Fruit fly (Drosophila melanogaster) whole organism, embryonic: ENCODE results near the gene HP5.

Experiments used
- Aef1 ChIP-seq: fragments of 200-800 bp; sonication (Bioruptor generic); IDR thresholded peaks from 3 replicates; pipeline ENCODE4 v1.3.6; 2022; ENCODE audit warnings: missing biosample characterization, missing genetic modification characterization
- Antp ChIP-seq: fragments of 200-800 bp; sonication (Bioruptor generic); optimal IDR thresholded peaks from 3 replicates; lab custom pipeline; 2016; ENCODE audit warnings: missing biosample characterization, missing genetic modification characterization
- CG10321 ChIP-seq: fragments of 200-800 bp; sonication (Bioruptor generic); IDR thresholded peaks from 2 replicates; pipeline ENCODE4 v1.3.6; 2022; ENCODE audit warnings: missing biosample characterization, missing genetic modification characterization
- CG11456 ChIP-seq: fragments of 200-800 bp; sonication (Bioruptor generic); IDR thresholded peaks from 3 replicates; pipeline ENCODE4 v1.3.6; 2022; ENCODE audit warnings: missing biosample characterization, missing genetic modification characterization
- CG11723 ChIP-seq: fragments of 200-800 bp; sonication (Bioruptor generic); optimal IDR thresholded peaks from 2 replicates; lab custom pipeline; 2017; ENCODE audit warnings: missing biosample characterization, mild to moderate bottlenecking, missing genetic modification characterization
- CG13775 ChIP-seq: fragments of 200-800 bp; sonication (Bioruptor generic); optimal IDR thresholded peaks from 3 replicates; lab custom pipeline; 2017; ENCODE audit warnings: missing biosample characterization, mild to moderate bottlenecking, missing genetic modification characterization
- CG13894 ChIP-seq: fragments of 200-800 bp; sonication (Bioruptor generic); optimal IDR thresholded peaks from 3 replicates; lab custom pipeline; 2018; ENCODE audit warnings: missing biosample characterization, mild to moderate bottlenecking, missing genetic modification characterization, moderate library complexity
- CG14667 ChIP-seq: fragments of 200-800 bp; sonication (Bioruptor generic); IDR thresholded peaks from 2 replicates; pipeline ENCODE4 v1.3.6; 2022; ENCODE audit warnings: missing biosample characterization, missing genetic modification characterization
- CG18599 ChIP-seq: fragments of 200-800 bp; sonication (Bioruptor generic); optimal IDR thresholded peaks from 3 replicates; lab custom pipeline; 2017; ENCODE audit warnings: missing biosample characterization, missing genetic modification characterization, mild to moderate bottlenecking, moderate library complexity, missing genetic modification reagents
- CG18619 ChIP-seq: fragments of 200-800 bp; sonication (Bioruptor generic); optimal IDR thresholded peaks from 3 replicates; lab custom pipeline; 2017; ENCODE audit warnings: missing biosample characterization, mild to moderate bottlenecking, missing genetic modification characterization
- CG3163 ChIP-seq: fragments of 200-800 bp; sonication (Bioruptor generic); optimal IDR thresholded peaks from 3 replicates; lab custom pipeline; 2016; ENCODE audit warnings: missing biosample characterization, missing genetic modification characterization
- CG3281 ChIP-seq: fragments of 200-800 bp; sonication (Bioruptor generic); optimal IDR thresholded peaks from 3 replicates; lab custom pipeline; 2017; ENCODE audit warnings: missing biosample characterization, mild to moderate bottlenecking, missing genetic modification characterization
- CG3407 ChIP-seq: fragments of 200-800 bp; sonication (Bioruptor generic); optimal IDR thresholded peaks from 2 replicates; lab custom pipeline; 2018; ENCODE audit warnings: missing biosample characterization, mild to moderate bottlenecking, missing genetic modification characterization
- CG4282 ChIP-seq: fragments of 200-800 bp; sonication (Bioruptor generic); optimal IDR thresholded peaks from 2 replicates; lab custom pipeline; 2016; ENCODE audit warnings: missing biosample characterization, missing genetic modification characterization
- CG6175 ChIP-seq: fragments of 200-800 bp; sonication (Bioruptor generic); IDR thresholded peaks from 3 replicates; pipeline ENCODE4 v1.3.6; 2022; ENCODE audit warnings: missing biosample characterization, missing genetic modification characterization
- CG7357 ChIP-seq: fragments of 200-800 bp; sonication (Bioruptor generic); IDR thresholded peaks from 3 replicates; pipeline ENCODE4 v1.3.6; 2022; ENCODE audit warnings: missing biosample characterization, missing genetic modification characterization
- CG7786 ChIP-seq: fragments of 200-800 bp; sonication (Bioruptor generic); optimal IDR thresholded peaks from 2 replicates; lab custom pipeline; 2016; ENCODE audit warnings: missing biosample characterization, missing genetic modification characterization
- CG7839 ChIP-seq: fragments of 200-800 bp; sonication (Bioruptor generic); optimal IDR thresholded peaks from 3 replicates; lab custom pipeline; 2018; ENCODE audit warnings: missing biosample characterization, mild to moderate bottlenecking, missing genetic modification characterization, moderate library complexity
- CG7928 ChIP-seq: fragments of 200-800 bp; sonication (Bioruptor generic); optimal IDR thresholded peaks from 2 replicates; lab custom pipeline; 2017; ENCODE audit warnings: missing biosample characterization, mild to moderate bottlenecking, missing genetic modification characterization
- CG9727 ChIP-seq: fragments of 200-800 bp; sonication (Bioruptor generic); optimal IDR thresholded peaks from 3 replicates; lab custom pipeline; 2017; ENCODE audit warnings: missing biosample characterization, mild to moderate bottlenecking, missing genetic modification characterization
- CTCF ChIP-seq: fragments of 200-800 bp; sonication (Bioruptor generic); optimal IDR thresholded peaks from 2 replicates; lab custom pipeline; 2017; ENCODE audit warnings: missing biosample characterization, mild to moderate bottlenecking, missing genetic modification characterization, moderate library complexity
- Camta ChIP-seq: fragments of 200-800 bp; sonication (Bioruptor generic); optimal IDR thresholded peaks from 2 replicates; lab custom pipeline; 2016; ENCODE audit warnings: missing biosample characterization, missing genetic modification characterization
- CrebB ChIP-seq: fragments of 200-800 bp; sonication (Bioruptor generic); optimal IDR thresholded peaks from 3 replicates; lab custom pipeline; 2018; ENCODE audit warnings: missing biosample characterization, mild to moderate bottlenecking, missing genetic modification characterization
- HHEX ChIP-seq: fragments of 200-800 bp; sonication (Bioruptor generic); optimal IDR thresholded peaks from 3 replicates; lab custom pipeline; 2017; ENCODE audit warnings: missing biosample characterization, mild to moderate bottlenecking, missing genetic modification characterization, missing genetic modification reagents
- HLH4C ChIP-seq: fragments of 200-800 bp; sonication (Bioruptor generic); IDR thresholded peaks from 3 replicates; pipeline ENCODE4 v1.3.6; 2022; ENCODE audit warnings: missing biosample characterization, missing genetic modification characterization; ENCODE audit not compliant: partially characterized antibody
- Mad ChIP-seq: fragments of 200-800 bp; sonication (Bioruptor generic); optimal IDR thresholded peaks from 2 replicates; lab custom pipeline; 2016; ENCODE audit warnings: missing biosample characterization, missing genetic modification characterization
- Neu2 ChIP-seq: fragments of 200-800 bp; sonication (Bioruptor generic); optimal IDR thresholded peaks from 3 replicates; lab custom pipeline; 2016; ENCODE audit warnings: missing biosample characterization, missing genetic modification characterization, borderline replicate concordance
- Rfx ChIP-seq: fragments of 200-800 bp; sonication (Bioruptor generic); IDR thresholded peaks from 2 replicates; pipeline ENCODE4 v1.3.6; 2022; ENCODE audit warnings: missing biosample characterization, missing genetic modification characterization
- Side ChIP-seq: fragments of 200-800 bp; sonication (Bioruptor generic); optimal IDR thresholded peaks from 2 replicates; lab custom pipeline; 2016; ENCODE audit warnings: missing biosample characterization, missing genetic modification characterization
- Sry-δ ChIP-seq: fragments of 200-800 bp; sonication (Bioruptor generic); optimal IDR thresholded peaks from 2 replicates; lab custom pipeline; 2016; ENCODE audit warnings: missing biosample characterization, missing genetic modification characterization
- Ssrp ChIP-seq: fragments of 200-800 bp; sonication (Bioruptor generic); optimal IDR thresholded peaks from 2 replicates; lab custom pipeline; 2018; ENCODE audit warnings: missing biosample characterization, mild to moderate bottlenecking, missing genetic modification characterization, moderate library complexity
- TFAM ChIP-seq: fragments of 200-800 bp; sonication (Bioruptor generic); optimal IDR thresholded peaks from 2 replicates; lab custom pipeline; 2017; ENCODE audit warnings: missing biosample characterization, missing genetic modification characterization, inconsistent platforms
- YL-1 ChIP-seq: fragments of 200-800 bp; sonication (Bioruptor generic); optimal IDR thresholded peaks from 3 replicates; lab custom pipeline; 2017; ENCODE audit warnings: missing biosample characterization, mild to moderate bottlenecking, missing genetic modification characterization
- ab ChIP-seq: fragments of 200-800 bp; sonication (Bioruptor generic); optimal IDR thresholded peaks from 2 replicates; lab custom pipeline; 2016; ENCODE audit warnings: missing biosample characterization, missing genetic modification characterization
- ara ChIP-seq: fragments of 200-800 bp; sonication (Bioruptor generic); IDR thresholded peaks from 2 replicates; pipeline ENCODE4 v1.3.6; 2022; ENCODE audit warnings: missing biosample characterization, missing genetic modification characterization
- chm ChIP-seq: fragments of 200-800 bp; sonication (Bioruptor generic); IDR thresholded peaks from 2 replicates; pipeline ENCODE4 v1.3.6; 2022; ENCODE audit warnings: missing biosample characterization, missing genetic modification characterization
- fd102C ChIP-seq: fragments of 200-800 bp; sonication (Bioruptor generic); optimal IDR thresholded peaks from 2 replicates; lab custom pipeline; 2018; ENCODE audit warnings: missing biosample characterization, mild to moderate bottlenecking, missing genetic modification characterization, moderate library complexity
- hbn ChIP-seq: fragments of 200-800 bp; sonication (Bioruptor generic); IDR thresholded peaks from 2 replicates; pipeline ENCODE4 v1.3.6; 2022; ENCODE audit warnings: missing biosample characterization, missing genetic modification characterization; ENCODE audit not compliant: partially characterized antibody
- knrl ChIP-seq: fragments of 200-800 bp; sonication (Bioruptor generic); IDR thresholded peaks from 3 replicates; pipeline ENCODE4 v1.3.6; 2022; ENCODE audit warnings: missing biosample characterization, missing genetic modification characterization; ENCODE audit not compliant: partially characterized antibody
- lab ChIP-seq: fragments of 200-800 bp; sonication (Bioruptor generic); optimal IDR thresholded peaks from 3 replicates; lab custom pipeline; 2017; ENCODE audit warnings: missing biosample characterization, missing genetic modification characterization, mild to moderate bottlenecking, moderate library complexity, missing genetic modification reagents
- nerfin-1 ChIP-seq: fragments of 200-800 bp; sonication (Bioruptor generic); optimal IDR thresholded peaks from 3 replicates; lab custom pipeline; 2019; ENCODE audit warnings: missing biosample characterization, mild to moderate bottlenecking, missing genetic modification characterization, moderate library complexity
- nom ChIP-seq: fragments of 200-800 bp; sonication (Bioruptor generic); optimal IDR thresholded peaks from 2 replicates; lab custom pipeline; 2017; ENCODE audit warnings: missing biosample characterization, missing genetic modification characterization, mild to moderate bottlenecking, moderate library complexity, missing genetic modification reagents
- psq ChIP-seq: fragments of 200-800 bp; sonication (Bioruptor generic); optimal IDR thresholded peaks from 2 replicates; lab custom pipeline; 2017; ENCODE audit warnings: missing biosample characterization, missing genetic modification characterization
- pzg ChIP-seq: fragments of 200-800 bp; sonication (Bioruptor generic); optimal IDR thresholded peaks from 3 replicates; lab custom pipeline; 2018; ENCODE audit warnings: missing biosample characterization, mild to moderate bottlenecking, missing genetic modification characterization, moderate library complexity
- schlank ChIP-seq: fragments of 200-800 bp; sonication (Bioruptor generic); optimal IDR thresholded peaks from 2 replicates; lab custom pipeline; 2018; ENCODE audit warnings: missing biosample characterization, mild to moderate bottlenecking, missing genetic modification characterization
- scrt ChIP-seq: fragments of 200-800 bp; sonication (Bioruptor generic); optimal IDR thresholded peaks from 2 replicates; lab custom pipeline; 2018; ENCODE audit warnings: missing biosample characterization, mild to moderate bottlenecking, missing genetic modification characterization, moderate library complexity
- sd ChIP-seq: fragments of 200-800 bp; sonication (Bioruptor generic); optimal IDR thresholded peaks from 3 replicates; lab custom pipeline; 2018; ENCODE audit warnings: missing biosample characterization, mild to moderate bottlenecking, missing genetic modification characterization, moderate library complexity
- sim ChIP-seq: fragments of 200-800 bp; sonication (Bioruptor generic); IDR thresholded peaks from 2 replicates; pipeline ENCODE4 v1.3.6; 2022; ENCODE audit warnings: missing biosample characterization, missing genetic modification characterization
- tx ChIP-seq: fragments of 200-800 bp; sonication (Bioruptor generic); optimal IDR thresholded peaks from 2 replicates; lab custom pipeline; 2016; ENCODE audit warnings: missing biosample characterization, missing genetic modification characterization
- usp ChIP-seq: fragments of >200 bp; optimal IDR thresholded peaks from 2 replicates; lab custom pipeline; 2017; ENCODE audit warnings: missing biosample characterization, missing genetic modification characterization
- vvl ChIP-seq: fragments of 200-800 bp; sonication (Bioruptor generic); IDR thresholded peaks from 2 replicates; pipeline ENCODE4 v1.3.6; 2022; ENCODE audit warnings: missing biosample characterization, missing genetic modification characterization

The HP5 gene

DNA sequence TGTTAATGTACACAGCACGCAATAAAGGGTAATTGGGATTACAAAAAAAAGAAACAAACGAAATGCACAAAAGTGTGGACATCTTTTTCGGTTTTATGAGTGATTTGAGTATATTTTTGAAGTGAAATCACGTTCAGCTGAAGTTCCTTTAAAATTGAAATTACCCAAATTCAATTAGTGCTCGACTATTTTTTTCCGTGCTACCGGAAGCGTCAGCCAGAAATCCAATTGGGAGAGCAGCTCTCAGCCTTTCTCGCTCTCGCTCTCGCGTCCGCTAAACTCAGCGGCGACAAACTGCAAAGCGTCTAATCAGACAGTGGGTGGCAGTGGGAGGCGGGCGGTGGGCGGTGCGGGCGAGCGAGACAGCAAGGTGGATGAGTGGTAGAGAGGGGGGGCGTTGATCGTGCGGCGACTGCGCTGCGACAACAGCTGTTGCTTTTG lies 31.3 kb upstream of the HP5 start (continued):
- peak; percentile 92 for TF ChIP-seq vvl (GFP tag; lab: Robert Waterston, UW)
- TF ChIP-seq pzg (GFP tag; lab: Kevin White, UChicago): peak; percentile 9
- peak; percentile 82 for TF ChIP-seq sim (GFP tag; lab: Robert Waterston, UW)
- peak; percentile 62 for TF ChIP-seq CG13894
- TF ChIP-seq nom: no peak
- TF ChIP-seq scrt (GFP tag; lab: Kevin White, UChicago): peak; percentile 85
- TF ChIP-seq Ssrp (tag; lab: Kevin White, UChicago): peak; percentile 74
- TF ChIP-seq hbn: no peak
- peak; percentile 93 for TF ChIP-seq HHEX
- TF ChIP-seq usp (GFP tag; lab: Kevin White, UChicago): no peak
- TF ChIP-seq Side: peak; percentile 85
- TF ChIP-seq Sry-δ: peak; percentile 59
- peak; percentile 75; the same call in 1 of the 2 replicates for TF ChIP-seq CG14667
- TF ChIP-seq CG3407 (GFP tag; lab: Kevin White, UChicago): peak; percentile 64
- TF ChIP-seq fd102C (GFP tag; lab: Kevin White, UChicago): no peak
- peak; percentile 85 for TF ChIP-seq CG18619 (GFP tag; lab: Kevin White, UChicago)
- TF ChIP-seq Rfx (GFP tag; lab: Robert Waterston, UW): peak; percentile 95
- TF ChIP-seq CrebB: peak; percentile 89
- peak; percentile 84 for TF ChIP-seq Aef1 (GFP tag; lab: Robert Waterston, UW)
- peak; percentile 7 for TF ChIP-seq TFAM (GFP tag; lab: Kevin White, UChicago)
- TF ChIP-seq CTCF (GFP tag; lab: Kevin White, UChicago): peak; percentile 30
- TF ChIP-seq sd: peak; percentile 82
- peak; percentile 74 for TF ChIP-seq CG3163 (GFP tag; lab: Kevin White, UChicago)
- TF ChIP-seq CG4282 (GFP tag; lab: Kevin White, UChicago): peak; percentile 82
- TF ChIP-seq Mad (GFP tag; lab: Kevin White, UChicago): peak; percentile 80
- peak; percentile 87; the same call in 1 of the 2 replicates for TF ChIP-seq chm (GFP tag; lab: Robert Waterston, UW)
- TF ChIP-seq ab (GFP tag; lab: Kevin White, UChicago): peak; percentile 87
- TF ChIP-seq CG11456 (GFP tag; lab: Robert Waterston, UW): peak; percentile 88
- TF ChIP-seq CG10321 (GFP tag; lab: Robert Waterston, UW): peak; percentile 67
- peak; percentile 94 for TF ChIP-seq CG18599
- peak; percentile 78 for TF ChIP-seq ara (GFP tag; lab: Robert Waterston, UW)
- peak; percentile 89 for TF ChIP-seq CG9727 (GFP tag; lab: Kevin White, UChicago)
- peak; percentile 76; the same call in 2 of the 3 replicates for TF ChIP-seq CG6175 (GFP tag; lab: Robert Waterston, UW)
- peak; percentile 78 for TF ChIP-seq CG13775 (GFP tag; lab: Kevin White, UChicago)
- TF ChIP-seq CG11723 (GFP tag; lab: Kevin White, UChicago): peak; percentile 76
- no peak for TF ChIP-seq HLH4C (GFP tag; lab: Robert Waterston, UW)
- TF ChIP-seq CG3281 (GFP tag; lab: Kevin White, UChicago): peak; percentile 93
- TF ChIP-seq CG7786 (GFP tag; lab: Kevin White, UChicago): peak; percentile 92
- peak; percentile 46 for TF ChIP-seq psq (GFP tag; lab: Kevin White, UChicago)
- TF ChIP-seq tx (GFP tag; lab: Kevin White, UChicago): peak; percentile 90
- TF ChIP-seq lab (GFP tag; lab: Kevin White, UChicago): peak; percentile 95
- TF ChIP-seq CG7928 (GFP tag; lab: Kevin White, UChicago): peak; percentile 65
- TF ChIP-seq knrl (GFP tag; lab: Robert Waterston, UW): no peak
- no peak for TF ChIP-seq Neu2
- TF ChIP-seq Antp (GFP tag; lab: Kevin White, UChicago): peak; percentile 88
- peak; percentile 16 for TF ChIP-seq YL-1 (GFP tag; lab: Kevin White, UChicago)
- TF ChIP-seq CG7357 (GFP tag; lab: Robert Waterston, UW): peak; percentile 81
- TF ChIP-seq Camta (GFP tag; lab: Kevin White, UChicago): peak; percentile 85
- TF ChIP-seq CG7839 (tag; lab: Kevin White, UChicago): peak; percentile 91
- TF ChIP-seq nerfin-1: peak; percentile 65
- TF ChIP-seq schlank (tag; lab: Kevin White, UChicago): peak; percentile 87
